Worm (Caenorhabditis elegans): ENCODE data around the gene R12H7.4.

ce11 chrX:13221357-13221756 lies 4.5 kb downstream of the R12H7.4 start, which contains the start of gene asp-4:
- TF ChIP-seq dao-5 (tag; optimal IDR thresholded peaks at IDR 0.05), result no peak
- no peak for TF ChIP-seq him-1 (tag; optimal IDR thresholded peaks at IDR 0.05)

Data from whole organism, L4/young adult.